Worm (Caenorhabditis elegans) whole organism, young adult: ENCODE results near the gene F41C3.11.
A peak's percentile ranks its signal among the peaks of the same experiment; 100 is the strongest.

Experiments used
- B0261.1 ChIP-seq: sonication (generic microtip); optimal IDR thresholded peaks from 2 replicates; lab custom pipeline; 2016; ENCODE audit warnings: mild to moderate bottlenecking, missing genetic modification characterization, moderate library complexity, missing compliant biosample characterization
- B0336.3 ChIP-seq: fragments of 200-800 bp; sonication (Bioruptor generic); IDR thresholded peaks from 2 replicates; pipeline ENCODE4 v1.3.6; 2022; ENCODE audit warnings: missing genetic modification characterization, missing compliant biosample characterization
- C06A6.2 ChIP-seq: fragments of 200-800 bp; sonication (Bioruptor generic); conservative IDR thresholded peaks from 2 replicates; pipeline ENCODE4 v1.3.6; 2022; ENCODE audit warnings: missing genetic modification characterization, missing compliant biosample characterization
- F10E7.11 ChIP-seq: sonication (generic microtip); optimal IDR thresholded peaks from 2 replicates; lab custom pipeline; 2017; ENCODE audit warnings: mild to moderate bottlenecking, missing genetic modification characterization, moderate library complexity, missing compliant biosample characterization
- F23B12.7 ChIP-seq: sonication (generic microtip); optimal IDR thresholded peaks from 2 replicates; lab custom pipeline; 2017; ENCODE audit warnings: missing genetic modification characterization, mild to moderate bottlenecking, missing compliant biosample characterization, antibody characterized with exemption, moderate library complexity; ENCODE audit not compliant: insufficient read depth
- F55B11.4 ChIP-seq: sonication (generic microtip); optimal IDR thresholded peaks from 2 replicates; lab custom pipeline; 2016; ENCODE audit warnings: missing compliant biosample characterization, missing genetic modification characterization, borderline replicate concordance; ENCODE audit not compliant: insufficient read depth
- F57A8.1 ChIP-seq: fragments of 200-800 bp; sonication (Bioruptor generic); optimal IDR thresholded peaks from 2 replicates; lab custom pipeline; 2018; ENCODE audit warnings: mild to moderate bottlenecking, missing genetic modification characterization, moderate library complexity, missing compliant biosample characterization
- Y95B8A.8 ChIP-seq: fragments of 200-800 bp; sonication (Bioruptor generic); IDR thresholded peaks from 2 replicates; pipeline ENCODE4 v1.3.6; 2022; ENCODE audit warnings: missing genetic modification reagents, missing genetic modification characterization, missing compliant biosample characterization
- atf-7 ChIP-seq: sonication (generic microtip); optimal IDR thresholded peaks from 2 replicates; lab custom pipeline; 2017; ENCODE audit warnings: mild to moderate bottlenecking, missing genetic modification characterization, missing compliant biosample characterization
- attf-3 ChIP-seq: fragments of 200-800 bp; sonication (Bioruptor generic); conservative IDR thresholded peaks from 2 replicates; pipeline ENCODE4 v1.3.6; 2022; ENCODE audit warnings: missing genetic modification reagents, missing genetic modification characterization, missing compliant biosample characterization
- bed-2 ChIP-seq: fragments of 200-800 bp; sonication (Bioruptor generic); IDR thresholded peaks from 2 replicates; pipeline ENCODE4 v1.3.6; 2022; ENCODE audit warnings: missing genetic modification reagents, missing genetic modification characterization, missing compliant biosample characterization
- ceh-27 ChIP-seq: fragments of 200-800 bp; sonication (Bioruptor generic); optimal IDR thresholded peaks from 2 replicates; lab custom pipeline; 2018; ENCODE audit warnings: mild to moderate bottlenecking, missing genetic modification characterization, moderate library complexity, missing compliant biosample characterization
- dpff-1 ChIP-seq: sonication (generic microtip); optimal IDR thresholded peaks from 2 replicates; lab custom pipeline; 2017; ENCODE audit warnings: mild to moderate bottlenecking, missing genetic modification characterization, missing compliant biosample characterization
- efl-1 ChIP-seq: fragments of 150-350 bp; optimal IDR thresholded peaks from 2 replicates; lab custom pipeline; 2014; ENCODE audit warnings: missing biosample characterization, missing genetic modification reagents, missing genetic modification characterization
- gei-17 ChIP-seq: fragments of 200-800 bp; sonication (Bioruptor generic); optimal IDR thresholded peaks from 2 replicates; lab custom pipeline; 2018; ENCODE audit warnings: mild to moderate bottlenecking, missing genetic modification characterization, missing compliant biosample characterization
- him-1 ChIP-seq: sonication (generic microtip); optimal IDR thresholded peaks from 2 replicates; lab custom pipeline; 2016; ENCODE audit warnings: missing genotype, missing genetic modification reagents, missing genetic modification characterization, missing compliant biosample characterization
- hlh-12 ChIP-seq: sonication (generic microtip); optimal IDR thresholded peaks from 2 replicates; lab custom pipeline; 2016; ENCODE audit warnings: missing genetic modification characterization, missing compliant biosample characterization
- hmg-20 ChIP-seq: fragments of 200-800 bp; sonication (Bioruptor generic); IDR thresholded peaks from 2 replicates; pipeline ENCODE4 v1.3.6; 2022; ENCODE audit warnings: missing genetic modification reagents, missing genetic modification characterization, missing compliant biosample characterization
- hrde-1 ChIP-seq: sonication (generic microtip); optimal IDR thresholded peaks from 2 replicates; lab custom pipeline; 2016; ENCODE audit warnings: missing genetic modification characterization, mild to moderate bottlenecking, missing compliant biosample characterization, moderate library complexity, missing genotype, missing genetic modification reagents, borderline replicate concordance
- hsf-1 ChIP-seq: fragments of 200-800 bp; sonication (Bioruptor generic); IDR thresholded peaks from 2 replicates; pipeline ENCODE4 v1.3.6; 2022; ENCODE audit warnings: missing genetic modification reagents, missing genetic modification characterization, missing compliant biosample characterization
- let-526 ChIP-seq: fragments of 200-800 bp; sonication (Bioruptor generic); IDR thresholded peaks from 2 replicates; pipeline ENCODE4 v1.3.6; 2022; ENCODE audit warnings: missing genetic modification reagents, missing genetic modification characterization, missing compliant biosample characterization
- let-607 ChIP-seq, 2 experiments: fragments of 200-800 bp in 1 of 2; sonication (Bioruptor generic) in 1 of 2; sonication (generic microtip) in 1 of 2; optimal IDR thresholded peaks; 2 replicates each; lab custom pipeline; 2016 to 2018; ENCODE audit warnings: mild to moderate bottlenecking in 2 of 2, missing compliant biosample characterization in 2 of 2, missing genetic modification characterization in 2 of 2, moderate library complexity in 2 of 2, missing genotype in 1 of 2
- lin-26 ChIP-seq: fragments of 200-800 bp; sonication (Bioruptor generic); IDR thresholded peaks from 2 replicates; pipeline ENCODE4 v1.3.6; 2022; ENCODE audit warnings: missing genetic modification reagents, missing genetic modification characterization, missing compliant biosample characterization
- lin-54 ChIP-seq: fragments of 200-800 bp; sonication (Bioruptor generic); optimal IDR thresholded peaks from 2 replicates; lab custom pipeline; 2018; ENCODE audit warnings: mild to moderate bottlenecking, missing genetic modification characterization, missing compliant biosample characterization
- lsl-1 ChIP-seq: fragments of 200-800 bp; sonication (Bioruptor generic); optimal IDR thresholded peaks from 2 replicates; lab custom pipeline; 2018; ENCODE audit warnings: mild to moderate bottlenecking, missing genetic modification characterization, moderate library complexity, missing compliant biosample characterization
- madf-6 ChIP-seq: fragments of 200-800 bp; sonication (Bioruptor generic); IDR thresholded peaks from 2 replicates; pipeline ENCODE4 v1.3.6; 2022; ENCODE audit warnings: missing genetic modification reagents, missing genetic modification characterization, missing compliant biosample characterization
- nfya-2 ChIP-seq: fragments of 200-800 bp; sonication (Bioruptor generic); IDR thresholded peaks from 2 replicates; pipeline ENCODE4 v1.3.6; 2022; ENCODE audit warnings: missing genetic modification reagents, missing genetic modification characterization, missing compliant biosample characterization
- nhr-80 ChIP-seq: sonication (generic microtip); optimal IDR thresholded peaks from 2 replicates; lab custom pipeline; 2016; ENCODE audit warnings: missing genetic modification characterization, missing compliant biosample characterization
- nhr-90 ChIP-seq: sonication (generic microtip); optimal IDR thresholded peaks from 2 replicates; lab custom pipeline; 2016; ENCODE audit warnings: missing genotype, mild to moderate bottlenecking, missing genetic modification characterization, missing compliant biosample characterization
- pha-4 ChIP-seq: fragments of 150-350 bp; sonication (generic microtip); optimal IDR thresholded peaks from 2 replicates; lab custom pipeline; 2014; ENCODE audit warnings: missing biosample characterization, missing genetic modification reagents, missing genetic modification characterization
- repo-1 ChIP-seq: sonication (generic microtip); optimal IDR thresholded peaks from 2 replicates; lab custom pipeline; 2017; ENCODE audit warnings: mild to moderate bottlenecking, missing genetic modification characterization, missing compliant biosample characterization
- snpc-4 ChIP-seq, 5 experiments: fragments of 150-350 bp in 1 of 5; sonication (generic microtip) in 4 of 5; optimal IDR thresholded peaks; 2 replicates each; lab custom pipeline; 2014 to 2018; ENCODE audit warnings: missing genetic modification characterization in 5 of 5, missing biosample characterization in 3 of 5, antibody characterized with exemption in 2 of 5, mild to moderate bottlenecking in 2 of 5, missing compliant biosample characterization in 2 of 5, missing genotype in 2 of 5, moderate library complexity in 2 of 5, missing genetic modification reagents in 1 of 5
- somi-1 ChIP-seq: fragments of 200-800 bp; sonication (Bioruptor generic); optimal IDR thresholded peaks from 2 replicates; lab custom pipeline; 2018; ENCODE audit warnings: mild to moderate bottlenecking, missing genetic modification characterization, missing compliant biosample characterization
- unc-130 ChIP-seq: sonication (generic microtip); optimal IDR thresholded peaks from 2 replicates; lab custom pipeline; 2016; ENCODE audit warnings: missing genetic modification reagents, missing genetic modification characterization, missing compliant biosample characterization
- xnd-1 ChIP-seq: sonication (generic microtip); optimal IDR thresholded peaks from 2 replicates; lab custom pipeline; 2016; ENCODE audit warnings: missing genotype, missing genetic modification reagents, missing genetic modification characterization, missing compliant biosample characterization
- ztf-28 ChIP-seq: fragments of 200-800 bp; sonication (Bioruptor generic); IDR thresholded peaks from 2 replicates; pipeline ENCODE4 v1.3.6; 2022; ENCODE audit warnings: missing genetic modification reagents, missing genetic modification characterization, missing compliant biosample characterization

Gene F41C3.11

ce11 chrII:4756751-4757150, 23.0 kb upstream of the F41C3.11 start, which contains the start of gene C27D9.2:
TSS of gene C27D9.2 (minus strand) at chrII:4756851.
- no peak for TF ChIP-seq F23B12.7
- no peak for TF ChIP-seq nfya-2 (GFP tag; lab: Robert Waterston, UW)
- no peak for TF ChIP-seq B0336.3 (GFP tag; lab: Robert Waterston, UW)
- TF ChIP-seq hrde-1 (tag; lab: Kevin White, UChicago): no peak
- no peak for TF ChIP-seq F55B11.4 (tag; lab: Kevin White, UChicago)
- TF ChIP-seq nhr-80 (tag; lab: Kevin White, UChicago): no peak
- no peak for TF ChIP-seq Y95B8A.8 (GFP tag; lab: Robert Waterston, UW)
- no peak for TF ChIP-seq let-607 (tag; optimal IDR thresholded peaks at IDR 0.05; lab: Kevin White, UChicago)
- no peak for TF ChIP-seq C06A6.2
- no peak for TF ChIP-seq hlh-12
- no peak for TF ChIP-seq unc-130 (GFP tag; lab: Kevin White, UChicago)
- no peak for TF ChIP-seq ceh-27 (GFP tag; lab: Kevin White, UChicago)
- no peak for TF ChIP-seq somi-1 (GFP tag; lab: Kevin White, UChicago)
- no peak for TF ChIP-seq gei-17 (GFP tag; lab: Kevin White, UChicago)

DNA sequence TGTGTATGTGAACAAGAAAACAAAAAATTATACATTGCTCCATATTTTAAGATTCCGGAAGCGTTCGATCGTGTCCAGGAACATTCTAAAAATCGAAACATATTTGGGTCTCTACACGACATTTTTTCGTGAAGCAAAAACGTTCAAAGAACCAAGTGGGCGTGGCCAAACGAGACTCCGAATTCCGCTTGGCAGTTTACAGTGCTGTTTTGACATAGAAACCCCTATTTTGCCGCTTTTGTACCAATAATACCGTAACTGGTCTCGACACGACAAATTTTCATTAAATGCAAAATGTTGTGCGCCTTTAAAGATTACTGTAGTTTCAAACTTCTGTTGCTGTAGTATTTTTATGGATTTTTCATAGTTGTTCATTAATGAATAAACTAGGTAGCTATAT, 21.9 kb upstream of the F41C3.11 start:
- no peak for TF ChIP-seq nhr-90 (tag; lab: Kevin White, UChicago)
- peak; percentile 6 for TF ChIP-seq lsl-1 (GFP tag; lab: Kevin White, UChicago)
- peak; percentile 74 for TF ChIP-seq attf-3 (GFP tag; lab: Robert Waterston, UW)

ce11 chrII:4753133-4753532, 19.4 kb upstream of the F41C3.11 start, which contains the start of gene C27D9.1:
TSS of gene C27D9.1 (plus strand) at chrII:4753413.
- no peak for TF ChIP-seq B0261.1 (tag; lab: Kevin White, UChicago)
- TF ChIP-seq lsl-1 (GFP tag; lab: Kevin White, UChicago): peak; percentile 2
- TF ChIP-seq pha-4: no peak
- peak; percentile 54 for TF ChIP-seq efl-1
- no peak for TF ChIP-seq F57A8.1 (GFP tag; lab: Kevin White, UChicago)
- TF ChIP-seq madf-6 (GFP tag; lab: Robert Waterston, UW): peak; percentile 74
- TF ChIP-seq xnd-1 (tag; lab: Kevin White, UChicago): peak; percentile 33

ce11 chrII:4752257-4752728, 18.5 kb upstream of the F41C3.11 start, which contains the start of gene F41C3.1:
TSS of gene F41C3.1 (plus strand) at chrII:4752307.
- no peak for TF ChIP-seq repo-1 (tag; lab: Kevin White, UChicago)
- no peak for TF ChIP-seq ztf-28
- no peak for TF ChIP-seq snpc-4 (GFP tag; optimal IDR thresholded peaks at IDR 0.05; lab: Kevin White, UChicago)
- TF ChIP-seq snpc-4 (tag; optimal IDR thresholded peaks at IDR 0.05; lab: Kevin White, UChicago): no peak
- no peak for TF ChIP-seq C06A6.2
- no peak for TF ChIP-seq dpff-1 (tag; lab: Kevin White, UChicago)
- no peak for TF ChIP-seq hsf-1
- TF ChIP-seq atf-7 (tag; lab: Kevin White, UChicago): no peak
- TF ChIP-seq hmg-20: no peak
- TF ChIP-seq let-526 (GFP tag; lab: Robert Waterston, UW): no peak
- no peak for TF ChIP-seq lin-54 (GFP tag; lab: Kevin White, UChicago)
- no peak for TF ChIP-seq F57A8.1 (GFP tag; lab: Kevin White, UChicago)
- no peak for TF ChIP-seq lsl-1 (GFP tag; lab: Kevin White, UChicago)
- TF ChIP-seq F10E7.11 (tag; lab: Kevin White, UChicago): no peak
- no peak for TF ChIP-seq him-1 (tag; lab: Kevin White, UChicago)
- no peak for TF ChIP-seq lin-26 (GFP tag; lab: Robert Waterston, UW)
- no peak for TF ChIP-seq ceh-27 (GFP tag; lab: Kevin White, UChicago)
- TF ChIP-seq bed-2 (GFP tag; lab: Robert Waterston, UW): no peak
